Worm (Caenorhabditis elegans) whole organism, L2 larva: ENCODE data around the gene htp-2.
A peak's percentile ranks its signal among the peaks of the same experiment; 100 is the strongest.

Source experiments
- C34F6.9 ChIP-seq: fragments of 150-350 bp; optimal IDR thresholded peaks from 2 replicates; lab custom pipeline; 2014; ENCODE audit warnings: missing biosample characterization, missing genetic modification characterization
- F13H6.1 ChIP-seq: sonication (generic microtip); optimal IDR thresholded peaks from 2 replicates; lab custom pipeline; 2016; ENCODE audit warnings: missing genetic modification characterization, missing compliant biosample characterization
- R02D3.7 ChIP-seq: fragments of 150-350 bp; optimal IDR thresholded peaks from 2 replicates; lab custom pipeline; 2014; ENCODE audit warnings: missing biosample characterization, missing genetic modification characterization
- Y55F3AM.14 ChIP-seq: fragments of 200-800 bp; sonication (Bioruptor generic); optimal IDR thresholded peaks from 2 replicates; lab custom pipeline; 2018; ENCODE audit warnings: mild to moderate bottlenecking, missing genetic modification characterization, missing compliant biosample characterization
- ZK546.5 ChIP-seq: sonication (generic microtip); optimal IDR thresholded peaks from 2 replicates; lab custom pipeline; 2017; ENCODE audit warnings: missing biosample characterization, missing genetic modification characterization
- alr-1 ChIP-seq: fragments of 150-350 bp; optimal IDR thresholded peaks from 2 replicates; lab custom pipeline; 2014; ENCODE audit warnings: missing biosample characterization, missing genetic modification characterization
- aly-2 ChIP-seq: fragments of 150-350 bp; optimal IDR thresholded peaks from 2 replicates; lab custom pipeline; 2014; ENCODE audit warnings: missing biosample characterization, missing genetic modification characterization
- blmp-1 ChIP-seq: sonication (generic microtip); optimal IDR thresholded peaks from 2 replicates; lab custom pipeline; 2017; ENCODE audit warnings: missing genetic modification characterization, mild to moderate bottlenecking, missing compliant biosample characterization, antibody characterized with exemption, moderate library complexity; ENCODE audit not compliant: insufficient read depth
- ceh-82 ChIP-seq: fragments of 150-350 bp; optimal IDR thresholded peaks from 2 replicates; lab custom pipeline; 2014; ENCODE audit warnings: missing biosample characterization, missing genetic modification characterization
- crh-2 ChIP-seq: sonication (generic microtip); optimal IDR thresholded peaks from 2 replicates; lab custom pipeline; 2017; ENCODE audit warnings: missing biosample characterization, missing genetic modification characterization
- elt-1 ChIP-seq: fragments of 150-350 bp; optimal IDR thresholded peaks from 2 replicates; lab custom pipeline; 2014; ENCODE audit warnings: missing biosample characterization, missing genetic modification characterization
- elt-3 ChIP-seq: sonication (generic microtip); optimal IDR thresholded peaks from 2 replicates; lab custom pipeline; 2017; ENCODE audit warnings: missing biosample characterization, missing genetic modification characterization
- fos-1 ChIP-seq: fragments of 150-350 bp; optimal IDR thresholded peaks from 2 replicates; lab custom pipeline; 2014; ENCODE audit warnings: missing biosample characterization, missing genetic modification characterization
- gmeb-1 ChIP-seq: fragments of 150-350 bp; optimal IDR thresholded peaks from 2 replicates; lab custom pipeline; 2014; ENCODE audit warnings: missing biosample characterization, missing genetic modification characterization
- lin-11 ChIP-seq: fragments of 150-350 bp; sonication (generic microtip); optimal IDR thresholded peaks from 2 replicates; lab custom pipeline; 2014; ENCODE audit warnings: missing biosample characterization, missing genetic modification characterization, inconsistent platforms, mixed read lengths
- lin-39 ChIP-seq: fragments of 150-350 bp; optimal IDR thresholded peaks from 2 replicates; lab custom pipeline; 2014; ENCODE audit warnings: missing biosample characterization, missing genetic modification reagents, missing genetic modification characterization
- lsy-2 ChIP-seq, 2 experiments: fragments of 150-350 bp in 1 of 2; sonication (generic microtip) in 1 of 2; optimal IDR thresholded peaks; 2 replicates each; lab custom pipeline; 2014 to 2017; ENCODE audit warnings: missing biosample characterization in 2 of 2, missing genetic modification characterization in 2 of 2
- mab-5 ChIP-seq: fragments of 150-350 bp; optimal IDR thresholded peaks from 2 replicates; lab custom pipeline; 2014; ENCODE audit warnings: missing biosample characterization, missing genetic modification characterization
- mbf-1 ChIP-seq: sonication (generic microtip); optimal IDR thresholded peaks from 2 replicates; lab custom pipeline; 2017; ENCODE audit warnings: missing biosample characterization, missing genetic modification characterization
- mdl-1 ChIP-seq, 2 experiments: fragments of 150-350 bp in 1 of 2; sonication (generic microtip) in 1 of 2; optimal IDR thresholded peaks; 2 replicates each; lab custom pipeline; 2017; ENCODE audit warnings: missing biosample characterization in 2 of 2, missing genetic modification characterization in 2 of 2
- nhr-10 ChIP-seq: sonication (generic microtip); optimal IDR thresholded peaks from 2 replicates; lab custom pipeline; 2017; ENCODE audit warnings: missing biosample characterization, missing genetic modification characterization
- nhr-129 ChIP-seq: fragments of 150-350 bp; optimal IDR thresholded peaks from 2 replicates; lab custom pipeline; 2014; ENCODE audit warnings: missing biosample characterization, missing genetic modification characterization
- nhr-21 ChIP-seq: fragments of 150-350 bp; optimal IDR thresholded peaks from 2 replicates; lab custom pipeline; 2014; ENCODE audit warnings: missing biosample characterization, missing genetic modification characterization
- nhr-23 ChIP-seq: fragments of 150-350 bp; optimal IDR thresholded peaks from 2 replicates; lab custom pipeline; 2014; ENCODE audit warnings: missing biosample characterization, missing genetic modification reagents, missing genetic modification characterization
- nhr-25 ChIP-seq: fragments of 150-350 bp; sonication (generic microtip); optimal IDR thresholded peaks from 3 replicates; lab custom pipeline; 2014; ENCODE audit warnings: missing biosample characterization, missing genetic modification characterization
- nhr-6 ChIP-seq: fragments of 150-350 bp; optimal IDR thresholded peaks from 2 replicates; lab custom pipeline; 2014; ENCODE audit warnings: missing biosample characterization, missing genetic modification characterization
- nhr-77 ChIP-seq: fragments of 150-350 bp; optimal IDR thresholded peaks from 2 replicates; lab custom pipeline; 2014; ENCODE audit warnings: missing biosample characterization, missing genetic modification characterization
- sem-4 ChIP-seq: fragments of 150-350 bp; optimal IDR thresholded peaks from 2 replicates; lab custom pipeline; 2014; ENCODE audit warnings: missing biosample characterization, missing genetic modification reagents, missing genetic modification characterization
- skn-1 ChIP-seq: sonication (generic microtip); optimal IDR thresholded peaks from 2 replicates; lab custom pipeline; 2017; ENCODE audit warnings: missing biosample characterization, missing genetic modification characterization
- sma-3 ChIP-seq: sonication (generic microtip); optimal IDR thresholded peaks from 2 replicates; lab custom pipeline; 2016; ENCODE audit warnings: missing genetic modification reagents, missing genetic modification characterization, missing compliant biosample characterization
- sma-9 ChIP-seq, 2 experiments: fragments of 150-350 bp in 1 of 2; sonication (generic microtip) in 1 of 2; optimal IDR thresholded peaks; 2 replicates each; lab custom pipeline; 2014 to 2016; ENCODE audit warnings: missing genetic modification characterization in 2 of 2, mild to moderate bottlenecking in 1 of 2, missing biosample characterization in 1 of 2, missing compliant biosample characterization in 1 of 2, missing genetic modification reagents in 1 of 2, moderate library complexity in 1 of 2
- snpc-4 ChIP-seq: fragments of 150-350 bp; optimal IDR thresholded peaks from 2 replicates; lab custom pipeline; 2014; ENCODE audit warnings: missing biosample characterization, missing genetic modification characterization
- unc-39 ChIP-seq: fragments of 150-350 bp; optimal IDR thresholded peaks from 2 replicates; lab custom pipeline; 2014; ENCODE audit warnings: missing biosample characterization, missing genetic modification characterization
- unc-55 ChIP-seq: fragments of 150-350 bp; sonication (generic microtip); optimal IDR thresholded peaks from 3 replicates; lab custom pipeline; 2014; ENCODE audit warnings: missing biosample characterization, missing genetic modification reagents, missing genetic modification characterization
- unc-62 ChIP-seq: fragments of 150-350 bp; optimal IDR thresholded peaks from 2 replicates; lab custom pipeline; 2014; ENCODE audit warnings: missing biosample characterization, missing genetic modification reagents, missing genetic modification characterization
- zag-1 ChIP-seq: fragments of 150-350 bp; optimal IDR thresholded peaks from 2 replicates; lab custom pipeline; 2014; ENCODE audit warnings: missing biosample characterization, missing genetic modification characterization
- ztf-1 ChIP-seq: fragments of 200-800 bp; sonication (Bioruptor generic); conservative IDR thresholded peaks from 2 replicates; pipeline ENCODE4 v1.3.6; 2022; ENCODE audit warnings: missing genetic modification characterization, missing compliant biosample characterization
- ztf-11 ChIP-seq: sonication (generic microtip); optimal IDR thresholded peaks from 2 replicates; lab custom pipeline; 2017; ENCODE audit warnings: missing biosample characterization, missing genetic modification characterization
- ztf-4 ChIP-seq: fragments of 150-350 bp; optimal IDR thresholded peaks from 2 replicates; lab custom pipeline; 2014; ENCODE audit warnings: missing biosample characterization, missing genetic modification characterization

Gene htp-2

ce11 chrIV:6419031-6419582, at the start of gene htp-2, which contains the start of gene Y73B6BL.23:
TSS of gene htp-2 (plus strand) at chrIV:6419522.
TSS of gene Y73B6BL.23 (minus strand) at chrIV:6419081.
- TF ChIP-seq unc-39 (tag; lab: Kevin White, UChicago) (no peak), nhr-10 (tag; lab: Kevin White, UChicago) (no peak), R02D3.7 (tag; lab: Kevin White, UChicago) (no peak), C34F6.9 (tag; lab: Kevin White, UChicago) (no peak), mbf-1 (tag; lab: Kevin White, UChicago) (no peak), ceh-82 (tag; lab: Kevin White, UChicago) (no peak)

- TF ChIP-seq ztf-4 (tag; lab: Kevin White, UChicago) (no peak), sem-4 (tag; lab: Kevin White, UChicago) (no peak), snpc-4 (tag; lab: Kevin White, UChicago) (no peak), nhr-23 (tag; lab: Kevin White, UChicago) (no peak), nhr-6 (tag; lab: Kevin White, UChicago) (no peak), elt-3 (tag; lab: Kevin White, UChicago) (no peak), mdl-1 (tag; optimal IDR thresholded peaks at IDR 0.05; lab: Kevin White, UChicago) (no peak), ztf-11 (no peak), sma-9 (GFP tag; optimal IDR thresholded peaks at IDR 0.05; lab: Kevin White, UChicago) (no peak), sma-9 (tag; optimal IDR thresholded peaks at IDR 0.05; lab: Kevin White, UChicago) (no peak)
Observed at ce11 chrIV:6372267-6372666, 47.1 kb upstream of the htp-2 start.

ce11 chrIV:6372993-6373392, 46.3 kb upstream of the htp-2 start, which contains the start of gene smg-3:
TSS of gene smg-3 (minus strand) at chrIV:6373093.
- TF ChIP-seq nhr-129 (tag; lab: Kevin White, UChicago), result no peak
- TF ChIP-seq alr-1 (tag; lab: Kevin White, UChicago), result no peak
- TF ChIP-seq lin-11 (tag; lab: Kevin White, UChicago), result no peak
- TF ChIP-seq zag-1, result no peak
- TF ChIP-seq skn-1 (tag; lab: Kevin White, UChicago), result no peak
- no peak for TF ChIP-seq elt-1
- TF ChIP-seq, all 48 proteins: peak for 0

ce11 chrIV:6373721-6374120, 45.6 kb upstream of the htp-2 start:
- TF ChIP-seq unc-62 (GFP tag; lab: Kevin White, UChicago) (no peak), skn-1 (tag; lab: Kevin White, UChicago) (no peak), Y55F3AM.14 (GFP tag; lab: Kevin White, UChicago) (no peak), mbf-1 (tag; lab: Kevin White, UChicago) (no peak), lin-39 (tag; lab: Kevin White, UChicago) (no peak), aly-2 (tag; lab: Kevin White, UChicago) (no peak)

- TF ChIP-seq unc-39 (tag; lab: Kevin White, UChicago) (no peak), gmeb-1 (tag; lab: Kevin White, UChicago) (peak; percentile 86), sma-9 (GFP tag; optimal IDR thresholded peaks at IDR 0.05; lab: Kevin White, UChicago) (peak; percentile 64), sma-9 (tag; optimal IDR thresholded peaks at IDR 0.05; lab: Kevin White, UChicago) (no peak), sma-3 (GFP tag; lab: Kevin White, UChicago) (peak; percentile 71), ZK546.5 (peak; percentile 20), C34F6.9 (tag; lab: Kevin White, UChicago) (peak; percentile 83), R02D3.7 (tag; lab: Kevin White, UChicago) (peak; percentile 54), snpc-4 (tag; lab: Kevin White, UChicago) (peak; percentile 50), sem-4 (tag; lab: Kevin White, UChicago) (no peak), nhr-129 (tag; lab: Kevin White, UChicago) (peak; percentile 72), unc-55 (GFP tag; lab: Kevin White, UChicago) (peak; percentile 85), nhr-77 (no peak), blmp-1 (tag; lab: Kevin White, UChicago) (peak; percentile 13), nhr-21 (peak; percentile 39), nhr-25 (tag; lab: Kevin White, UChicago) (peak; percentile 66), fos-1 (peak; percentile 37), nhr-6 (tag; lab: Kevin White, UChicago) (peak; percentile 27), mbf-1 (tag; lab: Kevin White, UChicago) (peak; percentile 4), F13H6.1 (peak; percentile 41), zag-1 (no peak), lsy-2 (tag; optimal IDR thresholded peaks at IDR 0.05; lab: Kevin White, UChicago) (peak; percentile 76 to 85), ztf-1 (GFP tag; lab: Robert Waterston, UW) (no peak), ztf-11 (no peak), mab-5 (tag; lab: Kevin White, UChicago) (peak; percentile 50), crh-2 (peak; percentile 81)
Observed at ce11 chrIV:6376473-6377115, 42.7 kb upstream of the htp-2 start, which contains the start of the genes hrpf-2 and bli-6. TSS of gene hrpf-2 (minus strand) at chrIV:6376523. TSS of gene bli-6 (plus strand) at chrIV:6377065.
